ENCODE assay signal across 3 fruit fly cellular contexts in genomic region chr3R:24828234-24828633, dm6.
TF ChIP-seq lines count a peak whose summit lies in the region.

RabX4 (minus strand) TSS chr3R:24828409.

- no peak for TF ChIP-seq CTCF in whole organism, embryonic (GFP tag; optimal IDR thresholded peaks at IDR 0.05; lab: Kevin White, UChicago)

TF ChIP-seq in whole organism, adult, 20 proteins besides CTCF, POLR2A, EP300 and RAD21:
- TF ChIP-seq kay (GFP tag; lab: Kevin White, UChicago; ENCODE audit: borderline replicate concordance) = peak; percentile 35
- no peak for TF ChIP-seq CG5204 (GFP tag; optimal IDR thresholded peaks at IDR 0.05; lab: Kevin White, UChicago)

TF ChIP-seq in whole organism, embryonic, 481 proteins besides CTCF, POLR2A, EP300 and RAD21:
- TF ChIP-seq sens (GFP tag; lab: Kevin White, UChicago) = peak; percentile 70
- TF ChIP-seq Dref (GFP tag; IDR thresholded peaks at IDR 0.05; lab: Robert Waterston, UW) = peak; percentile 48
- peak; percentile 99 for TF ChIP-seq ewg (GFP tag; optimal IDR thresholded peaks at IDR 0.05; lab: Kevin White, UChicago)
- TF ChIP-seq sim (GFP tag; IDR thresholded peaks at IDR 0.05; lab: Robert Waterston, UW) = no peak
- peak; percentile 30 for TF ChIP-seq nerfin-1 (tag; optimal IDR thresholded peaks at IDR 0.05; lab: Kevin White, UChicago)
- TF ChIP-seq Dp (GFP tag; optimal IDR thresholded peaks at IDR 0.05; lab: Kevin White, UChicago) = peak; percentile 48
- TF ChIP-seq Med (GFP tag; lab: Kevin White, UChicago) = peak; percentile 53
- TF ChIP-seq CG17186 (GFP tag; optimal IDR thresholded peaks at IDR 0.05; lab: Kevin White, UChicago) = no peak
- TF ChIP-seq E2f2 (GFP tag; IDR thresholded peaks at IDR 0.05; lab: Robert Waterston, UW) = peak; percentile 59
- TF ChIP-seq YL-1 (GFP tag; optimal IDR thresholded peaks at IDR 0.05; lab: Kevin White, UChicago) = peak; percentile 42
- peak; percentile 22 for TF ChIP-seq pzg (GFP tag; optimal IDR thresholded peaks at IDR 0.05; lab: Kevin White, UChicago)
- peak; percentile 6; the same call in 1 of the 3 replicates for TF ChIP-seq CG11695 (GFP tag; IDR thresholded peaks at IDR 0.05; lab: Robert Waterston, UW)
- no peak for TF ChIP-seq B-H1 (GFP tag; IDR thresholded peaks at IDR 0.05; lab: Robert Waterston, UW)
- TF ChIP-seq CG17802 (tag; optimal IDR thresholded peaks at IDR 0.05; lab: Kevin White, UChicago) = no peak
- TF ChIP-seq MESR4 (GFP tag; optimal IDR thresholded peaks at IDR 0.05; lab: Kevin White, UChicago) = peak; percentile 1
- peak; percentile 13 for TF ChIP-seq CG15514 (GFP tag; optimal IDR thresholded peaks at IDR 0.05; lab: Kevin White, UChicago)
- TF ChIP-seq ham (GFP tag; IDR thresholded peaks at IDR 0.05; lab: Robert Waterston, UW) = no peak
- TF ChIP-seq onecut (GFP tag; IDR thresholded peaks at IDR 0.05; lab: Robert Waterston, UW) = peak; percentile 100

TF ChIP-seq in whole organism, prepupa, 60 proteins besides CTCF, POLR2A, EP300 and RAD21:
- peak; percentile 57 for TF ChIP-seq svp (GFP tag; lab: Kevin White, UChicago)
- no peak for TF ChIP-seq esn (GFP tag; optimal IDR thresholded peaks at IDR 0.05; lab: Kevin White, UChicago)
